Worm (Caenorhabditis elegans) whole organism, young adult: ENCODE data around the gene trd-1.

ENCODE experiments used
- ccch-3 ChIP-seq: fragments of 200-800 bp; sonication (Bioruptor generic); optimal IDR thresholded peaks from 2 replicates; lab custom pipeline; 2018; ENCODE audit warnings: mild to moderate bottlenecking, missing genetic modification characterization, missing compliant biosample characterization
- chd-7 ChIP-seq: sonication (generic microtip); optimal IDR thresholded peaks from 2 replicates; lab custom pipeline; 2016; ENCODE audit warnings: mild to moderate bottlenecking, missing genetic modification characterization, moderate library complexity, missing compliant biosample characterization
- ekl-4 ChIP-seq: fragments of 200-800 bp; sonication (Bioruptor generic); IDR thresholded peaks from 2 replicates; pipeline ENCODE4 v1.3.6; 2022; ENCODE audit warnings: missing genetic modification reagents, missing genetic modification characterization, missing compliant biosample characterization
- gei-17 ChIP-seq: fragments of 200-800 bp; sonication (Bioruptor generic); optimal IDR thresholded peaks from 2 replicates; lab custom pipeline; 2018; ENCODE audit warnings: mild to moderate bottlenecking, missing genetic modification characterization, missing compliant biosample characterization
- madf-3 ChIP-seq: fragments of 200-800 bp; sonication (Bioruptor generic); IDR thresholded peaks from 2 replicates; pipeline ENCODE4 v1.3.6; 2022; ENCODE audit warnings: missing genetic modification reagents, missing genetic modification characterization, missing compliant biosample characterization
- mcd-1 ChIP-seq: fragments of 200-800 bp; sonication (Bioruptor generic); IDR thresholded peaks from 2 replicates; pipeline ENCODE4 v1.3.6; 2022; ENCODE audit warnings: missing genetic modification reagents, missing genetic modification characterization, missing compliant biosample characterization
- mes-4 ChIP-seq: sonication (generic microtip); optimal IDR thresholded peaks from 2 replicates; lab custom pipeline; 2016; ENCODE audit warnings: missing genotype, missing genetic modification characterization, missing compliant biosample characterization
- unc-62 ChIP-seq: fragments of 150-350 bp; optimal IDR thresholded peaks from 2 replicates; lab custom pipeline; 2014; ENCODE audit warnings: missing biosample characterization, missing genetic modification reagents, missing genetic modification characterization
- zfh-2 ChIP-seq: fragments of 200-800 bp; sonication (Bioruptor generic); conservative IDR thresholded peaks from 2 replicates; pipeline ENCODE4 v1.3.6; 2022; ENCODE audit warnings: missing genetic modification reagents, missing genetic modification characterization, missing compliant biosample characterization

- TF ChIP-seq gei-17: no peak
- no peak for TF ChIP-seq mcd-1 (GFP tag; lab: Robert Waterston, UW)
- no peak for TF ChIP-seq chd-7 (tag; lab: Kevin White, UChicago)
- no peak for TF ChIP-seq zfh-2 (GFP tag; lab: Robert Waterston, UW)
- TF ChIP-seq ekl-4 (GFP tag; lab: Robert Waterston, UW): no peak
- TF ChIP-seq unc-62 (GFP tag; lab: Kevin White, UChicago): no peak
- no peak for TF ChIP-seq mes-4
- no peak for TF ChIP-seq ccch-3 (GFP tag; lab: Kevin White, UChicago)
- no peak for TF ChIP-seq madf-3 (GFP tag; lab: Robert Waterston, UW)
Measured at ce11 chrIII:7381546-7382171, 4.4 kb upstream of the trd-1 start, which contains the start of the genes hmg-4 and T20B12.3.
